Worm (Caenorhabditis elegans) whole organism, mixed stage, embryonic: Measurements from ENCODE around the gene Y46G5A.8.
A peak's percentile ranks its signal among the peaks of the same experiment; 100 is the strongest.

ENCODE experiments used
- M03D4.4 ChIP-seq: sonication (generic microtip); optimal IDR thresholded peaks from 2 replicates; lab custom pipeline; 2017; ENCODE audit warnings: mild to moderate bottlenecking, missing genetic modification characterization, missing compliant biosample characterization
- bed-3 ChIP-seq: fragments of 200-800 bp; sonication (Bioruptor generic); optimal IDR thresholded peaks from 3 replicates; lab custom pipeline; 2018; ENCODE audit warnings: mild to moderate bottlenecking, missing genetic modification characterization, moderate library complexity, missing compliant biosample characterization
- blmp-1 ChIP-seq: fragments of 150-350 bp; optimal IDR thresholded peaks from 2 replicates; lab custom pipeline; 2014; ENCODE audit warnings: missing biosample characterization, missing genetic modification characterization
- ceh-39 ChIP-seq: fragments of 150-350 bp; optimal IDR thresholded peaks from 2 replicates; lab custom pipeline; 2014; ENCODE audit warnings: missing biosample characterization, missing genetic modification characterization
- ceh-43 ChIP-seq: fragments of 200-800 bp; sonication (Bioruptor generic); optimal IDR thresholded peaks from 2 replicates; lab custom pipeline; 2018; ENCODE audit warnings: mild to moderate bottlenecking, missing genetic modification characterization, moderate library complexity, missing compliant biosample characterization
- ceh-83 ChIP-seq: fragments of 200-800 bp; sonication (Bioruptor generic); optimal IDR thresholded peaks from 2 replicates; lab custom pipeline; 2018; ENCODE audit warnings: mild to moderate bottlenecking, missing genetic modification characterization, missing compliant biosample characterization
- ces-1 ChIP-seq: fragments of 150-350 bp; optimal IDR thresholded peaks from 2 replicates; lab custom pipeline; 2014; ENCODE audit warnings: missing biosample characterization, missing genetic modification reagents, missing genetic modification characterization
- elt-1 ChIP-seq: sonication (generic microtip); optimal IDR thresholded peaks from 2 replicates; lab custom pipeline; 2017; ENCODE audit warnings: missing genetic modification characterization, mild to moderate bottlenecking, missing compliant biosample characterization, antibody characterized with exemption, moderate library complexity, borderline replicate concordance; ENCODE audit not compliant: insufficient read depth
- elt-3 ChIP-seq: fragments of 150-350 bp; optimal IDR thresholded peaks from 2 replicates; lab custom pipeline; 2014; ENCODE audit warnings: missing biosample characterization, missing genetic modification characterization
- hlh-1 ChIP-seq: fragments of 150-350 bp; optimal IDR thresholded peaks from 2 replicates; lab custom pipeline; 2014; ENCODE audit warnings: missing biosample characterization, missing genetic modification reagents, missing genetic modification characterization
- lin-13 ChIP-seq: fragments of 150-350 bp; optimal IDR thresholded peaks from 2 replicates; lab custom pipeline; 2014; ENCODE audit warnings: missing biosample characterization, missing genetic modification characterization
- lsy-2 ChIP-seq: fragments of 150-350 bp; optimal IDR thresholded peaks from 2 replicates; lab custom pipeline; 2014; ENCODE audit warnings: missing biosample characterization, missing genetic modification characterization
- mab-5 ChIP-seq: fragments of 150-350 bp; optimal IDR thresholded peaks from 2 replicates; lab custom pipeline; 2014; ENCODE audit warnings: missing biosample characterization, missing genetic modification characterization
- mep-1 ChIP-seq: fragments of 150-350 bp; optimal IDR thresholded peaks from 2 replicates; lab custom pipeline; 2017; ENCODE audit warnings: missing biosample characterization, missing genetic modification reagents, missing genetic modification characterization, inconsistent platforms
- mls-2 ChIP-seq: sonication (generic microtip); optimal IDR thresholded peaks from 2 replicates; lab custom pipeline; 2016; ENCODE audit warnings: mild to moderate bottlenecking, missing genetic modification characterization, moderate library complexity, missing compliant biosample characterization
- nhr-12 ChIP-seq: fragments of 150-350 bp; optimal IDR thresholded peaks from 2 replicates; lab custom pipeline; 2014; ENCODE audit warnings: missing biosample characterization, missing genetic modification characterization
- nhr-2 ChIP-seq: fragments of 150-350 bp; optimal IDR thresholded peaks from 2 replicates; lab custom pipeline; 2014; ENCODE audit warnings: missing biosample characterization, missing genetic modification characterization
- nhr-237 ChIP-seq: fragments of 150-350 bp; optimal IDR thresholded peaks from 2 replicates; lab custom pipeline; 2014; ENCODE audit warnings: missing biosample characterization, missing genetic modification characterization
- nhr-28 ChIP-seq: fragments of 150-350 bp; optimal IDR thresholded peaks from 2 replicates; lab custom pipeline; 2014; ENCODE audit warnings: missing biosample characterization, missing genetic modification characterization
- pha-4 ChIP-seq: fragments of 150-350 bp; optimal IDR thresholded peaks from 2 replicates; lab custom pipeline; 2018; ENCODE audit warnings: missing biosample characterization, missing genetic modification reagents, missing genetic modification characterization
- sem-2 ChIP-seq: fragments of 200-800 bp; sonication (Bioruptor generic); optimal IDR thresholded peaks from 2 replicates; lab custom pipeline; 2018; ENCODE audit warnings: mild to moderate bottlenecking, missing genetic modification characterization, missing compliant biosample characterization
- snpc-4 ChIP-seq: fragments of 150-350 bp; optimal IDR thresholded peaks from 2 replicates; lab custom pipeline; 2014; ENCODE audit warnings: missing biosample characterization, missing genetic modification characterization
- sptf-1 ChIP-seq: sonication (generic microtip); optimal IDR thresholded peaks from 2 replicates; lab custom pipeline; 2017; ENCODE audit warnings: mild to moderate bottlenecking, missing genetic modification characterization, moderate library complexity, missing compliant biosample characterization
- tbx-8 ChIP-seq: fragments of 200-800 bp; sonication (Bioruptor generic); optimal IDR thresholded peaks from 2 replicates; lab custom pipeline; 2018; ENCODE audit warnings: mild to moderate bottlenecking, missing genetic modification characterization, moderate library complexity, missing compliant biosample characterization
- unc-120 ChIP-seq: sonication (generic microtip); optimal IDR thresholded peaks from 2 replicates; lab custom pipeline; 2017; ENCODE audit warnings: missing genetic modification characterization, missing compliant biosample characterization; ENCODE audit not compliant: poor library complexity, severe bottlenecking
- unc-39 ChIP-seq: fragments of 150-350 bp; optimal IDR thresholded peaks from 2 replicates; lab custom pipeline; 2014; ENCODE audit warnings: missing biosample characterization, missing genetic modification characterization
- unc-62 ChIP-seq: fragments of 150-350 bp; optimal IDR thresholded peaks from 2 replicates; lab custom pipeline; 2014; ENCODE audit warnings: missing biosample characterization, missing genetic modification reagents, missing genetic modification characterization
- zip-8 ChIP-seq: fragments of 150-350 bp; optimal IDR thresholded peaks from 2 replicates; lab custom pipeline; 2014; ENCODE audit warnings: missing biosample characterization, missing genetic modification characterization
- ztf-11 ChIP-seq: fragments of 150-350 bp; optimal IDR thresholded peaks from 2 replicates; lab custom pipeline; 2014; ENCODE audit warnings: missing biosample characterization, missing genetic modification characterization

Gene Y46G5A.8

DNA sequence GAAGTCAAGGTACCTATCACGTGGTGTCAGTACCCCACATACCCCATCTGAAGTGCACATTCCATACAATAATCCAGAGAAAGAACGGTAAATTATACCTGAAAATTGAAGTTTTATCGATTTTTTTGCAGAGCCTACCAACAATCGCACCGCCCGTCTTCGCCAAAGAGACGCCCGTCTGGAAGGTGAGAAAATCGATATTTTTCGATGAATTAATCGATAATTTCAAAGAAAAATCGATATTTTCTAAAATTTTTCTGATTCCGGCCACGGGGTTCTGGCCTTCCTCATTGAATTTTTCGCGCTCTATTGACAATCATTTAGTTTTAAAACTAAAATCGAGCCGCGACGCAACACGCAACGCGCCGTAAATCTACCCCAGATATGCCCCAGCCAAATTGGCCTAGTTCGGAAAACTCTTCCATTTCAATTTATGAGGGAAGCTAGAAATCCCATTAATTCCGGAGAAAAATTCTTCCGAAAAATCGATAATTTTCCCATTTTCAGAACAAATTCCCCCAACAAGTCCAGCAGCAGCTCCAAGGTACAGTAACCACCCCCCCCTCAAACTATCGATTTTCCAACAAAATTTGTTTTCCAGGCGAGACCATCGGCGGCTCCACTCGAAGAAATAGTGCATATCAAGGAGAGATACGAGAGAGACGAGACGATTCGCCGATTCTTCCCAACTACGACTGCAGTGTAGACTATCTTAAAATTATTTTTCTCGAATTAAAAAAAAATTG lies 10.5 kb downstream of the Y46G5A.8 start:
- TF ChIP-seq bed-3 (GFP tag; lab: Kevin White, UChicago) (no peak), nhr-2 (tag; lab: Kevin White, UChicago) (no peak), nhr-237 (tag; lab: Kevin White, UChicago) (no peak), sptf-1 (tag; lab: Kevin White, UChicago) (no peak), ceh-39 (no peak), zip-8 (tag; lab: Kevin White, UChicago) (no peak), ztf-11 (no peak), nhr-12 (tag; lab: Kevin White, UChicago) (no peak), ceh-43 (GFP tag; lab: Kevin White, UChicago) (no peak), elt-1 (tag; lab: Kevin White, UChicago) (no peak), nhr-28 (no peak)
- TF ChIP-seq, all 35 proteins: peak for 0

DNA sequence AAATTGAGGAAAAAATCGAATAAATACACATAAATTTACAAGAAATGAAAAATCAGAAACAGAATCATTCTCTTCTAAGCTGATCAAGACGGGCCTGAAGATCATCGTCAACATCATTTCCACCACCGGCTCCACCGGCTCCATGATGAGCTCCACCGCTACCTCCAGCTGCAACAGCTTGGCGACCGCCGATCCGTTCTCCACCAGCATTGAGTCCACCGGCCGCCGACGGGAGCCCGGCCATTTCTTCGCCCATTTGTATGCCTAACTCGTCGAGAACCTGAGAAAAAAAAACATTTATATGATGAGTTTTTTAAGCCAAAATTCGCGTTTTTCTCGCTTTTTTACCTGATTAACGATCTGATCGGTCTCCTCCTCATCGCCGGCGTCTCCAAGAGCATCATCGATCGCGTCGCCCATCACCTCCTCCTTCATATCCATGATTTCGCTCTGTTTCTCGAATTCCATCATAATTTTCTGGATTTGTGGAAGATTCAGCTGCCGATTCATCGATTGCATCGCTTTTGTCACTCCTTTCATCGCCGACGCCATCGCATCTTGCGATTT lies 11.2 kb downstream of the Y46G5A.8 start:
- TF ChIP-seq elt-3 (tag; lab: Kevin White, UChicago) (no peak), mep-1 (no peak), ceh-83 (no peak), mls-2 (tag; lab: Kevin White, UChicago) (no peak), sptf-1 (tag; lab: Kevin White, UChicago) (no peak), zip-8 (tag; lab: Kevin White, UChicago) (no peak), tbx-8 (GFP tag; lab: Kevin White, UChicago) (no peak), nhr-28 (no peak), snpc-4 (no peak), hlh-1 (tag; lab: Kevin White, UChicago) (no peak), ztf-11 (no peak), nhr-12 (tag; lab: Kevin White, UChicago) (no peak), mab-5 (tag; lab: Kevin White, UChicago) (no peak), sem-2 (GFP tag; lab: Kevin White, UChicago) (no peak), pha-4 (tag; lab: Kevin White, UChicago) (no peak), M03D4.4 (tag; lab: Kevin White, UChicago) (no peak), unc-120 (tag; lab: Kevin White, UChicago) (no peak), ces-1 (no peak)
- TF ChIP-seq, all 35 proteins: peak for 0

DNA sequence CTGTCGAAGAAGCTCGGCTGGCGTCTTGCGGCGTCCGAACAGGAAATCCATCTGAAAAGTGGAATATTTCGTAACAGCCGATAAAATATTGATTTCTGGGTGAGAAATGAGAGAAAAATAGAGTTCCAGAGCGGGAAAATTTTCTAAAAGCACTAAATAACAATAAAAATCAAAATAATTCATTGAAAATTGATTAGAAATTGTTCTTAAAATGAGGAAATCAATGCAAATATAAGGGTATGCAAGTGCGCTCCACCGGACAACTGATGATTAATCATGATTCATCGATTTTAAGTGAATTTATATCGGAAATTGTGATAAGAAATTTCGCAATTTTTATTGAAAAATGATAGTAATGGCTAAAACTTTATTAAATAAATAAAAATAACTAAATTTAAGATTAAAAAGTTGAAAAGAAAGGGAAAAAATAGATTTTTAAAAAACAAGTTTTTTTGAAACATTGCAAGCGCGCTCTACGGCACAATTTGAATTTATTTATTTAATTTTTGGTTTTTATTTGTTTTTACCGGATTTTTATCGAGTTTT lies 12.1 kb downstream of the Y46G5A.8 start, which contains the start of the genes vps-2 and tiar-2:
Gene vps-2 (minus strand): TSS at position 51 of the 546 bp plus-strand sequence.
Gene tiar-2 (plus strand): TSS at position 520 of the 546 bp plus-strand sequence.
- TF ChIP-seq unc-62 (GFP tag; lab: Kevin White, UChicago) (no peak), mab-5 (tag; lab: Kevin White, UChicago) (no peak), nhr-237 (tag; lab: Kevin White, UChicago) (peak; percentile 55), lsy-2 (tag; lab: Kevin White, UChicago) (peak; percentile 48), ces-1 (peak; percentile 89)

DNA sequence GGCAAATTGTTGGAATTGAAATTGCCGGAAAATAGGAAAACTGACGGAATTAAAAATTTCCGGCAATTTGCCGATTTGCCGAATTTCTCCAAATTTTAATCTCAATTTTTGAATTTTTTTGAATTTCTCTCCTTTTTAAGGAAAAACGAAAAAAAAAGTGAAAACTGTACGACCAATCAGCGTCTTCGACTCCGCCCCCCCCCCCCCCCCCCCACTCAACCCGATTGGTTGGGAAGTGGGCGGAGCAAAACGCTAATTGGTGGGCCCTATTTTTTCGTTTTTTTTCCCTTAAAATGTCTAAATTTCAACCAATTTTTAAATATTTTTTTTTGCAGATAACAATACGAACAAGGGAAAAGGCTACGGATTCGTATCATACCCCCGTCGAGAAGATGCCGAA lies 13.8 kb downstream of the Y46G5A.8 start:
- no peak for TF ChIP-seq unc-39 (tag; lab: Kevin White, UChicago)
- TF ChIP-seq nhr-12 (tag; lab: Kevin White, UChicago) = no peak
- TF ChIP-seq ztf-11 = no peak
- TF ChIP-seq mep-1 = no peak
- TF ChIP-seq ceh-83 = no peak
- TF ChIP-seq elt-1 (tag; lab: Kevin White, UChicago) = no peak
- no peak for TF ChIP-seq tbx-8 (GFP tag; lab: Kevin White, UChicago)
- TF ChIP-seq lin-13 (tag; lab: Kevin White, UChicago) = no peak
- TF ChIP-seq nhr-28 = no peak
- TF ChIP-seq snpc-4 = no peak

DNA sequence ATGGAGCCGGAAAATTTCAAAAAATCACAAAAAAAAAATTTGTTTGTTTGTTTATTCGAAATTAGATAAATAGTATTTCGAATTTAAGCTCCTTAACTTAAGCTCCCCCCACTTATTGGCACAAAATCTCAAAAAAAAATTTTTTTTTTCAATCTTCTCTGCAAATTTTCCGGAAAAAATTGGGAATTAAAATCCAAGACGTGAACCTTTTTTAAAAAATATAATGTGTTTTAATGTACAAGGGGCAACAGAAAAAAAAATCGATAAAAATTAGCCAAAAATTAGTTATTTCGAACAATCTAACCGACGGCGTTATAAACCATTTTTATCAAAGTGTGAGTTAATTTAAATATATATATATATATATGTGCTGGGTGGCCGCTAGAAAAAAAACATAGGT lies 18.3 kb downstream of the Y46G5A.8 start, which contains the start of gene Y46G5A.14:
Gene Y46G5A.14 (plus strand): TSS at position 301 of the 400 bp plus-strand sequence.
- TF ChIP-seq blmp-1 (tag; lab: Kevin White, UChicago) = no peak
- TF ChIP-seq nhr-2 (tag; lab: Kevin White, UChicago) = no peak
- no peak for TF ChIP-seq unc-39 (tag; lab: Kevin White, UChicago)
- TF ChIP-seq mab-5 (tag; lab: Kevin White, UChicago) = no peak
- no peak for TF ChIP-seq sptf-1 (tag; lab: Kevin White, UChicago)
